Fruit fly (Drosophila melanogaster): ENCODE data around the gene CG3513.

Gene CG3513

dm6 chr2L:3669034-3669433 is 23.9 kb downstream of the CG3513 start, which contains the start of gene Sfp24Bd:
Sfp24Bd (minus strand) TSS chr2L:3669134.
- TF ChIP-seq h (GFP tag; optimal IDR thresholded peaks at IDR 0.05) = no peak
- no peak for TF ChIP-seq woc (GFP tag; optimal IDR thresholded peaks at IDR 0.05)
- no peak for TF ChIP-seq sage (GFP tag; optimal IDR thresholded peaks at IDR 0.05)
- TF ChIP-seq foxo (GFP tag; optimal IDR thresholded peaks at IDR 0.05) = no peak
- no peak for TF ChIP-seq CrebA (GFP tag; optimal IDR thresholded peaks at IDR 0.05; ENCODE audit: borderline replicate concordance)
- no peak for TF ChIP-seq Hr78 (GFP tag; optimal IDR thresholded peaks at IDR 0.05)

dm6 chr2L:3668451-3668850 is 24.5 kb downstream of the CG3513 start, which contains the start of gene Sfp24Ba:
Sfp24Ba (minus strand) TSS chr2L:3668551.
- no peak for TF ChIP-seq CrebA (GFP tag; optimal IDR thresholded peaks at IDR 0.05; ENCODE audit: borderline replicate concordance)
- TF ChIP-seq Jra (GFP tag; optimal IDR thresholded peaks at IDR 0.05) = no peak
- no peak for TF ChIP-seq jim (GFP tag; optimal IDR thresholded peaks at IDR 0.05)
- no peak for TF ChIP-seq Mio (GFP tag; optimal IDR thresholded peaks at IDR 0.05)
- TF ChIP-seq CG9705 (GFP tag; optimal IDR thresholded peaks at IDR 0.05) = no peak
- TF ChIP-seq foxo (GFP tag; optimal IDR thresholded peaks at IDR 0.05) = no peak
- TF ChIP-seq dl (GFP tag; optimal IDR thresholded peaks at IDR 0.05; ENCODE audit: insufficient read depth in 1 of 2, partially characterized antibody in 2 of 2) = no peak
- TF ChIP-seq N (GFP tag; optimal IDR thresholded peaks at IDR 0.05) = no peak
- TF ChIP-seq br (GFP tag; optimal IDR thresholded peaks at IDR 0.05) = no peak
- TF ChIP-seq sv (GFP tag; optimal IDR thresholded peaks at IDR 0.05) = no peak
- TF ChIP-seq woc (GFP tag; optimal IDR thresholded peaks at IDR 0.05) = no peak
- TF ChIP-seq usp (GFP tag; optimal IDR thresholded peaks at IDR 0.05) = no peak
- TF ChIP-seq GATAd (GFP tag; optimal IDR thresholded peaks at IDR 0.05) = no peak
- TF ChIP-seq fru (GFP tag; optimal IDR thresholded peaks at IDR 0.05) = no peak
- TF ChIP-seq tai (GFP tag; optimal IDR thresholded peaks at IDR 0.05) = no peak
- no peak for TF ChIP-seq h (GFP tag; optimal IDR thresholded peaks at IDR 0.05)
- TF ChIP-seq OdsH (GFP tag; optimal IDR thresholded peaks at IDR 0.05) = no peak

- no peak for TF ChIP-seq N (GFP tag; optimal IDR thresholded peaks at IDR 0.05)
- TF ChIP-seq tai (GFP tag; optimal IDR thresholded peaks at IDR 0.05) = no peak
- peak; percentile 54 for TF ChIP-seq Vsx2 (GFP tag; optimal IDR thresholded peaks at IDR 0.05; ENCODE audit: partially characterized antibody)
- peak in 1 of 2 experiments; percentile 29 for TF ChIP-seq dl (GFP tag; optimal IDR thresholded peaks at IDR 0.05; ENCODE audit: insufficient read depth in 1 of 2, partially characterized antibody in 2 of 2)
- TF ChIP-seq brk (GFP tag; optimal IDR thresholded peaks at IDR 0.05) = no peak
- no peak for TF ChIP-seq foxo (GFP tag; optimal IDR thresholded peaks at IDR 0.05)
- TF ChIP-seq GATAd (GFP tag; optimal IDR thresholded peaks at IDR 0.05) = no peak
- peak; percentile 42 for TF ChIP-seq Dif (GFP tag; optimal IDR thresholded peaks at IDR 0.05; ENCODE audit: partially characterized antibody)
Observed at dm6 chr2L:3662307-3662795, 30.6 kb downstream of the CG3513 start, which contains the start of gene Drgx. Drgx (plus strand) TSS chr2L:3662745.

dm6 chr2L:3657349-3658142 is 35.4 kb downstream of the CG3513 start:
- TF ChIP-seq dmrt93B (GFP tag; optimal IDR thresholded peaks at IDR 0.05) = peak; percentile 26
- TF ChIP-seq Vsx2 (GFP tag; optimal IDR thresholded peaks at IDR 0.05; ENCODE audit: partially characterized antibody) = no peak
- no peak for TF ChIP-seq dsf (GFP tag; optimal IDR thresholded peaks at IDR 0.05; ENCODE audit: borderline replicate concordance)
- TF ChIP-seq tai (GFP tag; optimal IDR thresholded peaks at IDR 0.05) = peak; percentile 46
- peak in 1 of 2 experiments; percentile 63 for TF ChIP-seq foxo (GFP tag; optimal IDR thresholded peaks at IDR 0.05)
- TF ChIP-seq Sp1 (GFP tag; optimal IDR thresholded peaks at IDR 0.05) = no peak
- peak; percentile 60 for TF ChIP-seq CrebA (GFP tag; optimal IDR thresholded peaks at IDR 0.05; ENCODE audit: borderline replicate concordance)
- peak; percentile 90 for TF ChIP-seq Myc (optimal IDR thresholded peaks at IDR 0.05)
- peak; percentile 45 for TF ChIP-seq h (GFP tag; optimal IDR thresholded peaks at IDR 0.05)
- TF ChIP-seq fru (GFP tag; optimal IDR thresholded peaks at IDR 0.05) = peak; percentile 33
- TF ChIP-seq brk (GFP tag; optimal IDR thresholded peaks at IDR 0.05) = peak; percentile 19
- no peak for TF ChIP-seq pan (optimal IDR thresholded peaks at IDR 0.05)
- peak; percentile 34 for TF ChIP-seq rgr (GFP tag; optimal IDR thresholded peaks at IDR 0.05)
- TF ChIP-seq Hnf4 (GFP tag; optimal IDR thresholded peaks at IDR 0.05) = peak; percentile 26
- TF ChIP-seq ey (GFP tag; optimal IDR thresholded peaks at IDR 0.05) = peak; percentile 43
- no peak for TF ChIP-seq Rel (GFP tag; optimal IDR thresholded peaks at IDR 0.05)
- no peak for TF ChIP-seq Rel (tag; optimal IDR thresholded peaks at IDR 0.05)
- peak; percentile 50 for TF ChIP-seq HLH106 (tag; optimal IDR thresholded peaks at IDR 0.05)
- TF ChIP-seq OdsH (GFP tag; optimal IDR thresholded peaks at IDR 0.05) = peak; percentile 7

Measured in whole organism, wandering third instar larva.